Fruit fly (Drosophila melanogaster): ENCODE data around the gene Cpr67Fa2.

DNA sequence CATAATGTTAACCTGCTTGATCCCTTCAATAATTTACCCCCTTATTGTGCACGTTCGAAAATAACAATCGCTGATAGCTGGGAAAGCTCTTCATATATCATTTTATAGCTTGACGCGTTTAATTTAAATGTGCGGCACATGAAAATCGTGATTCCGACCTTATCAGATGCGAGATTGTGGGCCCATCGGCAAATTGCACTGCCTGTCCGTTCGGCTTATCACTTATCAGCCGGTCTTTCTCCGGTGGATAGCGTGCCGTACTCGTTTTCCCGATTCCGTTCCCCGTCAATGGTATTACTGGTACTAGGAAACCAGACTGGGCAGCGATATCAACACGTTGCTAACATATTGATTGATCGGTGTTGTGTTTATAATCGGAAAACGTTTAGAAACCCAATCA is 5.4 kb downstream of the Cpr67Fa2 start:
- no peak for TF ChIP-seq gl (tag; optimal IDR thresholded peaks at IDR 0.05)
- TF ChIP-seq EcR (GFP tag; optimal IDR thresholded peaks at IDR 0.05): no peak
- TF ChIP-seq CG32121 (GFP tag; IDR thresholded peaks at IDR 0.05): no peak
- TF ChIP-seq Snoo (tag; optimal IDR thresholded peaks at IDR 0.05): no peak
- TF ChIP-seq CG8159 (tag; optimal IDR thresholded peaks at IDR 0.05): no peak
- TF ChIP-seq CG15710 (tag; optimal IDR thresholded peaks at IDR 0.05): no peak
- no peak for TF ChIP-seq CG9948 (tag; optimal IDR thresholded peaks at IDR 0.05)
- TF ChIP-seq CG17806 (tag; optimal IDR thresholded peaks at IDR 0.05): no peak
- TF ChIP-seq CG12605 (GFP tag; IDR thresholded peaks at IDR 0.05): no peak
- TF ChIP-seq fd96Ca (GFP tag; IDR thresholded peaks at IDR 0.05): no peak
